Worm (Caenorhabditis elegans) whole organism, L2 larva: ENCODE measurements around the gene bath-39.

Experiments used
- R02D3.7 ChIP-seq: fragments of 150-350 bp; optimal IDR thresholded peaks from 2 replicates; lab custom pipeline; 2014; ENCODE audit warnings: missing biosample characterization, missing genetic modification characterization
- aly-2 ChIP-seq: fragments of 150-350 bp; optimal IDR thresholded peaks from 2 replicates; lab custom pipeline; 2014; ENCODE audit warnings: missing biosample characterization, missing genetic modification characterization
- egl-27 ChIP-seq: sonication (generic microtip); optimal IDR thresholded peaks from 3 replicates; lab custom pipeline; 2017; ENCODE audit warnings: missing biosample characterization, missing genetic modification reagents, missing genetic modification characterization
- elt-1 ChIP-seq: fragments of 150-350 bp; optimal IDR thresholded peaks from 2 replicates; lab custom pipeline; 2014; ENCODE audit warnings: missing biosample characterization, missing genetic modification characterization
- fos-1 ChIP-seq: fragments of 150-350 bp; optimal IDR thresholded peaks from 2 replicates; lab custom pipeline; 2014; ENCODE audit warnings: missing biosample characterization, missing genetic modification characterization
- lin-39 ChIP-seq: fragments of 150-350 bp; optimal IDR thresholded peaks from 2 replicates; lab custom pipeline; 2014; ENCODE audit warnings: missing biosample characterization, missing genetic modification reagents, missing genetic modification characterization
- nhr-10 ChIP-seq: sonication (generic microtip); optimal IDR thresholded peaks from 2 replicates; lab custom pipeline; 2017; ENCODE audit warnings: missing biosample characterization, missing genetic modification characterization
- nhr-11 ChIP-seq: fragments of 150-350 bp; optimal IDR thresholded peaks from 2 replicates; lab custom pipeline; 2014; ENCODE audit warnings: missing biosample characterization, missing genetic modification characterization
- nhr-25 ChIP-seq: fragments of 150-350 bp; sonication (generic microtip); optimal IDR thresholded peaks from 3 replicates; lab custom pipeline; 2014; ENCODE audit warnings: missing biosample characterization, missing genetic modification characterization
- nhr-77 ChIP-seq: fragments of 150-350 bp; optimal IDR thresholded peaks from 2 replicates; lab custom pipeline; 2014; ENCODE audit warnings: missing biosample characterization, missing genetic modification characterization
- snpc-4 ChIP-seq: fragments of 150-350 bp; optimal IDR thresholded peaks from 2 replicates; lab custom pipeline; 2014; ENCODE audit warnings: missing biosample characterization, missing genetic modification characterization
- unc-62 ChIP-seq: fragments of 150-350 bp; optimal IDR thresholded peaks from 2 replicates; lab custom pipeline; 2014; ENCODE audit warnings: missing biosample characterization, missing genetic modification reagents, missing genetic modification characterization

- no peak for TF ChIP-seq aly-2 (tag; lab: Kevin White, UChicago)
- no peak for TF ChIP-seq nhr-11 (tag; lab: Kevin White, UChicago)
- no peak for TF ChIP-seq egl-27 (tag; lab: Kevin White, UChicago)
- TF ChIP-seq nhr-25 (tag; lab: Kevin White, UChicago): no peak
- TF ChIP-seq unc-62 (GFP tag; lab: Kevin White, UChicago): no peak
- TF ChIP-seq snpc-4 (tag; lab: Kevin White, UChicago): no peak
- no peak for TF ChIP-seq nhr-10 (tag; lab: Kevin White, UChicago)
- TF ChIP-seq elt-1 (tag; lab: Kevin White, UChicago): no peak
- no peak for TF ChIP-seq R02D3.7 (tag; lab: Kevin White, UChicago)
- TF ChIP-seq fos-1 (tag; lab: Kevin White, UChicago): peak; percentile 95
- TF ChIP-seq nhr-77 (tag; lab: Kevin White, UChicago): no peak
- TF ChIP-seq lin-39: no peak
Observed at ce11 chrV:13421697-13422096, 37.6 kb upstream of the bath-39 start.
